Fruit fly (Drosophila melanogaster): ENCODE results near the gene CG18178.
A peak's percentile ranks its signal among the peaks of the same experiment; 100 is the strongest.

CG18178 gene

dm6 chr3L:9723108-9723507 lies 4.2 kb upstream of the CG18178 start, which contains the start of the genes nbs and defl (continued):
- peak; percentile 45 for TF ChIP-seq CG16815 (GFP tag; optimal IDR thresholded peaks at IDR 0.05)
- peak; percentile 55 for TF ChIP-seq croc (GFP tag; conservative IDR thresholded peaks at IDR 0.05)
- no peak for TF ChIP-seq pb (GFP tag; optimal IDR thresholded peaks at IDR 0.05)
- peak; percentile 54 for TF ChIP-seq esg (GFP tag; conservative IDR thresholded peaks at IDR 0.05)
- peak; percentile 19 for TF ChIP-seq dm (GFP tag; optimal IDR thresholded peaks at IDR 0.05)
- no peak for TF ChIP-seq CG6175 (GFP tag; IDR thresholded peaks at IDR 0.05)
- TF ChIP-seq CG4707 (GFP tag; optimal IDR thresholded peaks at IDR 0.05), result no peak
- TF ChIP-seq CG3163 (GFP tag; optimal IDR thresholded peaks at IDR 0.05), result peak; percentile 6
- peak; percentile 16 for TF ChIP-seq HHEX (GFP tag; optimal IDR thresholded peaks at IDR 0.05)
- peak; percentile 81 for TF ChIP-seq Rfx (GFP tag; IDR thresholded peaks at IDR 0.05)
- TF ChIP-seq pzg (GFP tag; optimal IDR thresholded peaks at IDR 0.05), result peak; percentile 47
- peak; percentile 66 for TF ChIP-seq lbe (GFP tag; optimal IDR thresholded peaks at IDR 0.05)
- peak; percentile 33; the same call in 1 of the 2 replicates for TF ChIP-seq CG1024 (GFP tag; IDR thresholded peaks at IDR 0.05)
- TF ChIP-seq CG34376 (GFP tag; optimal IDR thresholded peaks at IDR 0.05), result peak; percentile 38
- TF ChIP-seq CG16863 (GFP tag; optimal IDR thresholded peaks at IDR 0.05), result peak; percentile 49
- peak; percentile 24 for TF ChIP-seq trem (tag; optimal IDR thresholded peaks at IDR 0.05)
- peak; percentile 81 for TF ChIP-seq CG13424 (tag; optimal IDR thresholded peaks at IDR 0.05)
- TF ChIP-seq CG18476 (GFP tag; optimal IDR thresholded peaks at IDR 0.05), result peak; percentile 60
- peak; percentile 68 for TF ChIP-seq bab2 (GFP tag; optimal IDR thresholded peaks at IDR 0.05)
- TF ChIP-seq lab (GFP tag; optimal IDR thresholded peaks at IDR 0.05), result no peak
- TF ChIP-seq slou (GFP tag; optimal IDR thresholded peaks at IDR 0.05), result peak; percentile 67
- no peak for TF ChIP-seq da (GFP tag; optimal IDR thresholded peaks at IDR 0.05)
- TF ChIP-seq CG8281 (tag; optimal IDR thresholded peaks at IDR 0.05), result no peak
- TF ChIP-seq HmgD (GFP tag; optimal IDR thresholded peaks at IDR 0.05), result peak; percentile 37
- TF ChIP-seq pfk (GFP tag; optimal IDR thresholded peaks at IDR 0.05), result no peak
- TF ChIP-seq CG6854 (GFP tag; optimal IDR thresholded peaks at IDR 0.05), result no peak
- no peak for TF ChIP-seq CG31388 (GFP tag; optimal IDR thresholded peaks at IDR 0.05)
- peak; percentile 42; the same call in 1 of the 3 replicates for TF ChIP-seq Opbp (GFP tag; IDR thresholded peaks at IDR 0.05; ENCODE audit: partially characterized antibody)
- TF ChIP-seq Side (GFP tag; optimal IDR thresholded peaks at IDR 0.05), result peak; percentile 75
- TF ChIP-seq nau (GFP tag; optimal IDR thresholded peaks at IDR 0.05), result no peak
- TF ChIP-seq Nf-YC (tag; optimal IDR thresholded peaks at IDR 0.05), result peak; percentile 82
- TF ChIP-seq CG31365 (tag; optimal IDR thresholded peaks at IDR 0.05), result no peak
- TF ChIP-seq run (tag; optimal IDR thresholded peaks at IDR 0.05), result no peak
- TF ChIP-seq fu2 (GFP tag; optimal IDR thresholded peaks at IDR 0.05), result peak; percentile 71
- peak; percentile 48; the same call in 1 of the 2 replicates for TF ChIP-seq klu (GFP tag; IDR thresholded peaks at IDR 0.05)
- TF ChIP-seq gro (GFP tag; optimal IDR thresholded peaks at IDR 0.05), result peak; percentile 57
- peak; percentile 83 for TF ChIP-seq lmd (GFP tag; IDR thresholded peaks at IDR 0.05)
- peak; percentile 48 for TF ChIP-seq CG4854 (GFP tag; optimal IDR thresholded peaks at IDR 0.05)
- peak; percentile 71 for TF ChIP-seq zen (tag; optimal IDR thresholded peaks at IDR 0.05)
- TF ChIP-seq CG7556 (GFP tag; optimal IDR thresholded peaks at IDR 0.05), result peak; percentile 37
- TF ChIP-seq Neu2 (GFP tag; optimal IDR thresholded peaks at IDR 0.05; ENCODE audit: borderline replicate concordance), result no peak
- peak; percentile 69 for TF ChIP-seq CG12155 (GFP tag; optimal IDR thresholded peaks at IDR 0.05)
- peak; percentile 62; the same call in 2 of the 3 replicates for TF ChIP-seq ase (GFP tag; IDR thresholded peaks at IDR 0.05)
- peak; percentile 62; the same call in 1 of the 2 replicates for TF ChIP-seq stc (GFP tag; IDR thresholded peaks at IDR 0.05)
- no peak for TF ChIP-seq yki (optimal IDR thresholded peaks at IDR 0.05)
- peak; percentile 61 for TF ChIP-seq ttk (GFP tag; IDR thresholded peaks at IDR 0.05)
- no peak for TF ChIP-seq Hr78 (GFP tag; optimal IDR thresholded peaks at IDR 0.05)
- no peak for TF ChIP-seq D19B (GFP tag; optimal IDR thresholded peaks at IDR 0.05)
- TF ChIP-seq ash1 (GFP tag; optimal IDR thresholded peaks at IDR 0.05), result no peak
- TF ChIP-seq HmgZ (tag; optimal IDR thresholded peaks at IDR 0.05), result peak; percentile 58
- TF ChIP-seq Atf6 (GFP tag; IDR thresholded peaks at IDR 0.05), result peak; percentile 71

All from whole organism, embryonic.